Worm (Caenorhabditis elegans) whole organism, L3 larva: ENCODE data around the gene F25B4.4.

Source experiments
- R02D3.7 ChIP-seq: fragments of 150-350 bp; optimal IDR thresholded peaks from 2 replicates; lab custom pipeline; 2014; ENCODE audit warnings: missing biosample characterization, missing genetic modification characterization
- ZK546.5 ChIP-seq: sonication (generic microtip); optimal IDR thresholded peaks from 2 replicates; lab custom pipeline; 2017; ENCODE audit warnings: missing biosample characterization, missing genetic modification characterization
- aly-2 ChIP-seq: fragments of 150-350 bp; optimal IDR thresholded peaks from 2 replicates; lab custom pipeline; 2014; ENCODE audit warnings: missing biosample characterization, missing genetic modification characterization
- ama-1 ChIP-seq: fragments of 150-350 bp; optimal IDR thresholded peaks from 2 replicates; lab custom pipeline; 2018
- ceh-16 ChIP-seq: sonication (generic microtip); optimal IDR thresholded peaks from 2 replicates; lab custom pipeline; 2017; ENCODE audit warnings: missing biosample characterization, missing genetic modification characterization
- ceh-28 ChIP-seq: fragments of 150-350 bp; optimal IDR thresholded peaks from 2 replicates; lab custom pipeline; 2014; ENCODE audit warnings: missing biosample characterization, missing genetic modification reagents, missing genetic modification characterization
- ceh-9 ChIP-seq: sonication (generic microtip); optimal IDR thresholded peaks from 2 replicates; lab custom pipeline; 2018; ENCODE audit warnings: missing biosample characterization, missing genetic modification characterization
- egl-5 ChIP-seq: fragments of 150-350 bp; optimal IDR thresholded peaks from 2 replicates; lab custom pipeline; 2017; ENCODE audit warnings: missing biosample characterization, missing genetic modification reagents, missing genetic modification characterization, inconsistent platforms
- elt-1 ChIP-seq: fragments of 150-350 bp; optimal IDR thresholded peaks from 2 replicates; lab custom pipeline; 2014; ENCODE audit warnings: missing biosample characterization, missing genetic modification characterization
- elt-2 ChIP-seq: sonication (generic microtip); optimal IDR thresholded peaks from 2 replicates; lab custom pipeline; 2016; ENCODE audit warnings: missing genetic modification reagents, mild to moderate bottlenecking, missing genetic modification characterization, missing compliant biosample characterization
- elt-3 ChIP-seq, 3 experiments: fragments of 150-350 bp in 1 of 3; sonication (generic microtip) in 2 of 3; optimal IDR thresholded peaks; 2 replicates in 2 of 3; 4 replicates in 1 of 3; lab custom pipeline; 2014 to 2017; ENCODE audit warnings: missing biosample characterization in 3 of 3, missing genetic modification characterization in 3 of 3
- eor-1 ChIP-seq, 2 experiments: fragments of 150-350 bp; optimal IDR thresholded peaks; 2 replicates each; lab custom pipeline; 2014 to 2018; ENCODE audit warnings: missing biosample characterization in 2 of 2, missing genetic modification characterization in 2 of 2
- fkh-10 ChIP-seq: sonication (generic microtip); optimal IDR thresholded peaks from 2 replicates; lab custom pipeline; 2017; ENCODE audit warnings: missing biosample characterization, missing genetic modification reagents, missing genetic modification characterization
- fkh-2 ChIP-seq: fragments of 150-350 bp; optimal IDR thresholded peaks from 2 replicates; lab custom pipeline; 2014; ENCODE audit warnings: missing biosample characterization, missing genetic modification reagents, missing genetic modification characterization
- fos-1 ChIP-seq: fragments of 150-350 bp; optimal IDR thresholded peaks from 2 replicates; lab custom pipeline; 2014; ENCODE audit warnings: missing biosample characterization, missing genetic modification characterization
- hmg-11 ChIP-seq: sonication (generic microtip); optimal IDR thresholded peaks from 2 replicates; lab custom pipeline; 2016; ENCODE audit warnings: missing genetic modification characterization, missing compliant biosample characterization
- jun-1 ChIP-seq: fragments of 150-350 bp; optimal IDR thresholded peaks from 2 replicates; lab custom pipeline; 2014; ENCODE audit warnings: missing biosample characterization, missing genetic modification reagents, missing genetic modification characterization
- lin-15B ChIP-seq: fragments of 150-350 bp; optimal IDR thresholded peaks from 2 replicates; lab custom pipeline; 2014; ENCODE audit warnings: missing biosample characterization, missing genetic modification characterization
- lin-39 ChIP-seq: fragments of 150-350 bp; optimal IDR thresholded peaks from 2 replicates; lab custom pipeline; 2018; ENCODE audit warnings: missing biosample characterization, missing genetic modification reagents, missing genetic modification characterization
- mdl-1 ChIP-seq: fragments of 150-350 bp; optimal IDR thresholded peaks from 2 replicates; lab custom pipeline; 2014; ENCODE audit warnings: missing biosample characterization, missing genetic modification characterization
- mml-1 ChIP-seq: fragments of 150-350 bp; sonication (generic microtip); optimal IDR thresholded peaks from 3 replicates; lab custom pipeline; 2014; ENCODE audit warnings: missing biosample characterization, missing genetic modification characterization
- nhr-11 ChIP-seq: fragments of 150-350 bp; optimal IDR thresholded peaks from 2 replicates; lab custom pipeline; 2014; ENCODE audit warnings: missing biosample characterization, missing genetic modification characterization
- nhr-23 ChIP-seq: fragments of 150-350 bp; optimal IDR thresholded peaks from 2 replicates; lab custom pipeline; 2014; ENCODE audit warnings: missing biosample characterization, missing genetic modification reagents, missing genetic modification characterization
- nhr-237 ChIP-seq: fragments of 150-350 bp; optimal IDR thresholded peaks from 2 replicates; lab custom pipeline; 2014; ENCODE audit warnings: missing biosample characterization, missing genetic modification characterization
- nhr-25 ChIP-seq: sonication (generic microtip); optimal IDR thresholded peaks from 2 replicates; lab custom pipeline; 2017; ENCODE audit warnings: missing biosample characterization, missing genetic modification characterization
- nhr-28 ChIP-seq: fragments of 150-350 bp; optimal IDR thresholded peaks from 2 replicates; lab custom pipeline; 2014; ENCODE audit warnings: missing biosample characterization, missing genetic modification characterization
- nhr-43 ChIP-seq: sonication (generic microtip); optimal IDR thresholded peaks from 2 replicates; lab custom pipeline; 2016; ENCODE audit warnings: mild to moderate bottlenecking, missing genetic modification characterization, missing compliant biosample characterization; ENCODE audit not compliant: poor library complexity, severe bottlenecking
- nhr-67 ChIP-seq: fragments of 150-350 bp; optimal IDR thresholded peaks from 2 replicates; lab custom pipeline; 2014; ENCODE audit warnings: missing biosample characterization, missing genetic modification characterization
- nhr-77 ChIP-seq: fragments of 150-350 bp; optimal IDR thresholded peaks from 2 replicates; lab custom pipeline; 2014; ENCODE audit warnings: missing biosample characterization, missing genetic modification characterization
- pqm-1 ChIP-seq: fragments of 150-350 bp; optimal IDR thresholded peaks from 2 replicates; lab custom pipeline; 2017; ENCODE audit warnings: missing biosample characterization, missing genetic modification characterization, inconsistent platforms
- sea-2 ChIP-seq: fragments of 150-350 bp; sonication (generic microtip); optimal IDR thresholded peaks from 4 replicates; lab custom pipeline; 2014; ENCODE audit warnings: missing biosample characterization, missing genetic modification reagents, missing genetic modification characterization
- skn-1 ChIP-seq: fragments of 150-350 bp; optimal IDR thresholded peaks from 2 replicates; lab custom pipeline; 2014; ENCODE audit warnings: missing biosample characterization, missing genetic modification characterization
- tbx-2 ChIP-seq: sonication (generic microtip); optimal IDR thresholded peaks from 2 replicates; lab custom pipeline; 2016; ENCODE audit warnings: mild to moderate bottlenecking, missing genetic modification characterization, missing compliant biosample characterization
- unc-62 ChIP-seq: fragments of 150-350 bp; sonication (generic microtip); optimal IDR thresholded peaks from 4 replicates; lab custom pipeline; 2014; ENCODE audit warnings: missing biosample characterization, missing genetic modification reagents, missing genetic modification characterization
- ztf-11 ChIP-seq: fragments of 150-350 bp; optimal IDR thresholded peaks from 2 replicates; lab custom pipeline; 2014; ENCODE audit warnings: missing biosample characterization, missing genetic modification characterization
- ztf-4 ChIP-seq: fragments of 150-350 bp; optimal IDR thresholded peaks from 2 replicates; lab custom pipeline; 2014; ENCODE audit warnings: missing biosample characterization, missing genetic modification characterization

The F25B4.4 gene

DNA sequence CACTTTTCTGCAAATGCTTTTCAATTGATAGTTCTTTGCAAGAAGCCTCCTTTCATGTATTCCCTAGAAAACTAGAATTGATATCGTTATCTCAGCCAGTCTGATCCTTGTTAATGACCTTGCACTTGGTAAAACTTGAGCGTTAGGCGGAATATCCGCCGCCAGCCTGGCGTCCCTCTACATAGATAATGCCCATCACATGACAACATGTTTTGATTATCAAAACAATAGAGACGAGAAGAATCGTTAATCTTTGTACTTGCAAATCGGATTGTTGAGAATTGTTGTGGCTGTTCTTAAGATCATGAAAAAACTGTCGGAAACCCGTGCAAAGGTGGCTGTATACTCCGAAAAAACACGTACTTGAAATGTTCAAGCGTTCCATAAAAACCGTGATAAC, 8.9 kb downstream of the F25B4.4 start:
- TF ChIP-seq ceh-16 (no peak), nhr-43 (tag; lab: Kevin White, UChicago) (peak; percentile 83), nhr-25 (tag; lab: Kevin White, UChicago) (peak; percentile 68)

DNA sequence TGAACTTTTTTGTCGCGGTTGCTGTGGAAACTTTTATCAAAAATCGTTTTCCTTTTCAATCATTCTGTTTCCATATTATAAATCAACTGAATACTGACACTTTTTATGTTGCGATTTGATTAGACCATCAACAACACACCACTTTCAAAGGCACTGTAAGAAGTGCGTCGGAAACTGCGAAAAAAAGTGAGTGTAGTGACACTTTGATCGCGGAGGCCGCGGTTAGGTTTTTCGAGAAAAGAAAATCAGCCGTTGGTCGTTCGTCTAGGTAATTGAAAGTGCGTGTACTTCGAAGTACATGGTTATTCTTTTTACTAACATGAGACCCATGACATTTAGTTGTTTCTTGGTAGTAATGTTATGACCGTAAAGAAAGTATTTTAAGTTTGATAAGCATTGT, 11.0 kb downstream of the F25B4.4 start:
- no peak for TF ChIP-seq ceh-28

- TF ChIP-seq nhr-11 (no peak), mml-1 (no peak), elt-2 (tag; lab: Kevin White, UChicago) (peak; percentile 45), pqm-1 (tag; lab: Kevin White, UChicago) (peak; percentile 30)
Observed at ce11 chrV:5696177-5696576, 11.5 kb downstream of the F25B4.4 start.

- TF ChIP-seq ceh-16, result no peak
- TF ChIP-seq nhr-23 (tag; lab: Kevin White, UChicago), result peak; percentile 24
- peak; percentile 7 for TF ChIP-seq ceh-28
- TF ChIP-seq elt-3 (tag; optimal IDR thresholded peaks at IDR 0.05; lab: Kevin White, UChicago), result peak in 1 of 3 experiments; percentile 39
- no peak for TF ChIP-seq hmg-11 (tag; lab: Kevin White, UChicago)
- TF ChIP-seq, all 47 proteins: peak for 3
Observed at ce11 chrV:5697581-5697980, 12.9 kb downstream of the F25B4.4 start.

- TF ChIP-seq mdl-1 (tag; lab: Kevin White, UChicago) (no peak), ama-1 (peak; percentile 56), nhr-23 (tag; lab: Kevin White, UChicago) (no peak), lin-39 (no peak), nhr-67 (tag; lab: Kevin White, UChicago) (no peak), nhr-25 (tag; lab: Kevin White, UChicago) (no peak), jun-1 (tag; lab: Kevin White, UChicago) (no peak)
Observed at ce11 chrV:5699835-5700441, 15.3 kb downstream of the F25B4.4 start, which contains the start of gene clec-1. Gene clec-1, plus strand, starts transcription at chrV:5700154.

- TF ChIP-seq fos-1 (tag; lab: Kevin White, UChicago) (no peak), lin-15B (tag; lab: Kevin White, UChicago) (no peak), ama-1 (peak; percentile 72), nhr-25 (tag; lab: Kevin White, UChicago) (no peak), tbx-2 (tag; lab: Kevin White, UChicago) (no peak), nhr-11 (no peak), jun-1 (tag; lab: Kevin White, UChicago) (no peak), nhr-237 (tag; lab: Kevin White, UChicago) (no peak), ZK546.5 (no peak), ceh-16 (no peak), eor-1 (tag; optimal IDR thresholded peaks at IDR 0.05; lab: Kevin White, UChicago) (no peak), mdl-1 (tag; lab: Kevin White, UChicago) (peak; percentile 14), skn-1 (tag; lab: Kevin White, UChicago) (no peak), nhr-43 (tag; lab: Kevin White, UChicago) (no peak), ceh-9 (tag; lab: Kevin White, UChicago) (no peak), pqm-1 (tag; lab: Kevin White, UChicago) (no peak), fkh-10 (GFP tag; lab: Kevin White, UChicago) (no peak), ceh-28 (no peak), R02D3.7 (tag; lab: Kevin White, UChicago) (peak; percentile 0), ztf-4 (tag; lab: Kevin White, UChicago) (no peak), aly-2 (no peak), nhr-28 (tag; lab: Kevin White, UChicago) (no peak), unc-62 (GFP tag; lab: Kevin White, UChicago) (no peak), egl-5 (no peak), elt-3 (tag; optimal IDR thresholded peaks at IDR 0.05; lab: Kevin White, UChicago) (peak in 2 of 3 experiments; percentile 45 to 90), fkh-2 (tag; lab: Kevin White, UChicago) (no peak), hmg-11 (tag; lab: Kevin White, UChicago) (no peak), sea-2 (GFP tag; lab: Kevin White, UChicago) (no peak), ztf-11 (tag; lab: Kevin White, UChicago) (no peak), elt-1 (tag; lab: Kevin White, UChicago) (no peak), nhr-77 (no peak), nhr-23 (tag; lab: Kevin White, UChicago) (peak; percentile 40)
Observed at ce11 chrV:5701106-5701505, 16.4 kb downstream of the F25B4.4 start.
